Fruit fly (Drosophila melanogaster): Measurements from ENCODE around the gene RnrL.

dm6 chr2L:10366525-10366924 is 38.8 kb upstream of the RnrL start, which contains the start of gene CG5056:
- TF ChIP-seq Camta (GFP tag; optimal IDR thresholded peaks at IDR 0.05) (no peak), repo (GFP tag; optimal IDR thresholded peaks at IDR 0.05) (no peak), Drgx (GFP tag; IDR thresholded peaks at IDR 0.05) (no peak)

Measured in whole organism, embryonic.